Fruit fly (Drosophila melanogaster): ENCODE data around the gene CG4238.
A peak's percentile ranks its signal among the peaks of the same experiment; 100 is the strongest.

CG4238 gene

DNA sequence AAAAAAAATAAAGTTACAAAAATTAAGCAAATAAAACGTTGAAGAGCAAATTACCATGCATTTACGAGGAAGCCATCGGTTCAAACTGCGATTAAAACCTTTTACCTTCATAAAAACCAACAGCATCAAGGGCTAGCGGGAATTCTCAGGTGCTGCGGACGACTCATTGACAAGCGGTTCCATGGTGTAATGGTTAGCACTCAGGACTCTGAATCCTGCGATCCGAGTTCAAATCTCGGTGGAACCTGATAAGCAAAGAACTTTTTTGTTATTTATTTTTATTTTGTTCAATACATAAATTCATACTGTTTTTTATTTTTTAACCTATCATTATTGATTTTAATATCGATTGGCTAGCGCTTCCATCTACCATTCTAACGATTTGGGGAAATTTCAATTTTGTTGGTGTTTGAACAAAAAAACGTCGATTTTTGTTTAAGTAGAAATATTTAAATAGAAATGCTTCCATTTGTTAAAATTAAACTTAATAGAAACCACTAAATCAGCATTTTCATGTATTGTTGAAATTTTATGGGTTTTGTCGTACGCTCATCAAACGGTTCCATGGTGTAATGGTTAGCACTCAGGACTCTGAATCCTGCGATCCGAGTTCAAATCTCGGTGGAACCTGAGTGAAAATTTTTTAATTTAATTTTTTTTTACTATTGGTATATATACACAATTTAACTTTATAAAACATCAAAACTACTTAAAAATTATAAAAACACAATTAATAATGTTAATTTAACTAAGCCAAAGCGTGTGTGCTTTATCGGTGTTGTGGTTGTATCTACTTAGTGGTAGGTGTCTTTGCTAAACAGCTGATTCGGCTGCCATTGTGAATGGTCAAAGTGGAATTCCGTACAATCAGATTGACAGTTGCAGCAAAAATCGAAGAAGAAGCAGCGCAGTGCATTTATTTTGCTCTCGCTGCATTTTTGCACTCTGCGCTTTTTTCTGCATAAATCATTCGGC is at the start of gene CG4238 (continued):
- TF ChIP-seq CG33557 (GFP tag; optimal IDR thresholded peaks at IDR 0.05) (no peak), cas (GFP tag; IDR thresholded peaks at IDR 0.05) (no peak), mirr (GFP tag; optimal IDR thresholded peaks at IDR 0.05) (no peak), row (GFP tag; IDR thresholded peaks at IDR 0.05) (no peak), gsb (GFP tag; IDR thresholded peaks at IDR 0.05) (no peak), CG1529 (GFP tag; optimal IDR thresholded peaks at IDR 0.05) (no peak), CG3407 (GFP tag; optimal IDR thresholded peaks at IDR 0.05) (no peak), CG16813 (GFP tag; IDR thresholded peaks at IDR 0.05; ENCODE audit: partially characterized antibody) (peak; percentile 84), Mad (GFP tag; optimal IDR thresholded peaks at IDR 0.05) (no peak), ci (GFP tag; IDR thresholded peaks at IDR 0.05) (no peak), Chrac-16 (GFP tag; optimal IDR thresholded peaks at IDR 0.05) (no peak), phol (tag; optimal IDR thresholded peaks at IDR 0.05) (peak; percentile 76), CG5953 (GFP tag; IDR thresholded peaks at IDR 0.05) (no peak), CG12942 (GFP tag; optimal IDR thresholded peaks at IDR 0.05) (no peak), CG6791 (GFP tag; IDR thresholded peaks at IDR 0.05; ENCODE audit: partially characterized antibody) (peak; percentile 92), fru (optimal IDR thresholded peaks at IDR 0.05) (no peak), CG10321 (GFP tag; IDR thresholded peaks at IDR 0.05) (no peak), ATbp (GFP tag; optimal IDR thresholded peaks at IDR 0.05) (no peak), ham (GFP tag; IDR thresholded peaks at IDR 0.05) (no peak), fd102C (GFP tag; optimal IDR thresholded peaks at IDR 0.05) (no peak), sd (tag; optimal IDR thresholded peaks at IDR 0.05) (peak; percentile 99), CG17612 (GFP tag; IDR thresholded peaks at IDR 0.05) (no peak), slp2 (GFP tag; optimal IDR thresholded peaks at IDR 0.05) (no peak), crc (GFP tag; optimal IDR thresholded peaks at IDR 0.05) (no peak), CG32767 (GFP tag; IDR thresholded peaks at IDR 0.05) (peak; percentile 40; the same call in 1 of the 2 replicates), jumu (GFP tag; optimal IDR thresholded peaks at IDR 0.05) (no peak), CG4854 (GFP tag; optimal IDR thresholded peaks at IDR 0.05) (no peak), HLH4C (GFP tag; IDR thresholded peaks at IDR 0.05; ENCODE audit: partially characterized antibody) (peak; percentile 63; the same call in 2 of the 3 replicates), Nf-YA (GFP tag; IDR thresholded peaks at IDR 0.05) (no peak), mld (GFP tag; IDR thresholded peaks at IDR 0.05; ENCODE audit: partially characterized antibody) (peak; percentile 89), onecut (GFP tag; IDR thresholded peaks at IDR 0.05) (no peak), Blimp-1 (GFP tag; optimal IDR thresholded peaks at IDR 0.05) (no peak), Bteb2 (GFP tag; optimal IDR thresholded peaks at IDR 0.05) (no peak), exex (tag; optimal IDR thresholded peaks at IDR 0.05) (no peak), CG18619 (GFP tag; optimal IDR thresholded peaks at IDR 0.05) (no peak), twi (tag; optimal IDR thresholded peaks at IDR 0.05) (no peak), cato (GFP tag; optimal IDR thresholded peaks at IDR 0.05; ENCODE audit: borderline replicate concordance) (no peak), Bdp1 (GFP tag; optimal IDR thresholded peaks at IDR 0.05) (peak; percentile 98), gcm2 (GFP tag; optimal IDR thresholded peaks at IDR 0.05) (no peak), ara (GFP tag; IDR thresholded peaks at IDR 0.05) (no peak), CG17802 (tag; optimal IDR thresholded peaks at IDR 0.05) (no peak), HmgZ (tag; optimal IDR thresholded peaks at IDR 0.05) (peak; percentile 57), CG6175 (GFP tag; IDR thresholded peaks at IDR 0.05) (no peak), org-1 (GFP tag; optimal IDR thresholded peaks at IDR 0.05) (no peak), CG11696 (GFP tag; IDR thresholded peaks at IDR 0.05) (no peak), Doc2 (GFP tag; IDR thresholded peaks at IDR 0.05) (no peak), kah (GFP tag; optimal IDR thresholded peaks at IDR 0.05) (no peak), CG30020 (tag; optimal IDR thresholded peaks at IDR 0.05) (no peak), Vsx1 (GFP tag; optimal IDR thresholded peaks at IDR 0.05) (no peak), fu2 (GFP tag; optimal IDR thresholded peaks at IDR 0.05) (no peak)
